Worm (Caenorhabditis elegans): ENCODE results near the gene dmd-7.
A peak's percentile ranks its signal among the peaks of the same experiment; 100 is the strongest.

The dmd-7 gene

ce11 chrV:6253936-6254335 is 7.2 kb downstream of the dmd-7 start:
- TF ChIP-seq W03F9.2 (tag; optimal IDR thresholded peaks at IDR 0.05), result no peak
- TF ChIP-seq him-1 (tag; optimal IDR thresholded peaks at IDR 0.05), result no peak
- no peak for TF ChIP-seq dao-5 (tag; optimal IDR thresholded peaks at IDR 0.05)

ce11 chrV:6259139-6259538 is 12.4 kb downstream of the dmd-7 start, which contains the start of gene K08B12.1:
Gene K08B12.1 (plus strand): TSS chrV:6259367.
- TF ChIP-seq W03F9.2 (tag; optimal IDR thresholded peaks at IDR 0.05) (no peak), dao-5 (tag; optimal IDR thresholded peaks at IDR 0.05) (no peak), him-1 (tag; optimal IDR thresholded peaks at IDR 0.05) (no peak)

DNA sequence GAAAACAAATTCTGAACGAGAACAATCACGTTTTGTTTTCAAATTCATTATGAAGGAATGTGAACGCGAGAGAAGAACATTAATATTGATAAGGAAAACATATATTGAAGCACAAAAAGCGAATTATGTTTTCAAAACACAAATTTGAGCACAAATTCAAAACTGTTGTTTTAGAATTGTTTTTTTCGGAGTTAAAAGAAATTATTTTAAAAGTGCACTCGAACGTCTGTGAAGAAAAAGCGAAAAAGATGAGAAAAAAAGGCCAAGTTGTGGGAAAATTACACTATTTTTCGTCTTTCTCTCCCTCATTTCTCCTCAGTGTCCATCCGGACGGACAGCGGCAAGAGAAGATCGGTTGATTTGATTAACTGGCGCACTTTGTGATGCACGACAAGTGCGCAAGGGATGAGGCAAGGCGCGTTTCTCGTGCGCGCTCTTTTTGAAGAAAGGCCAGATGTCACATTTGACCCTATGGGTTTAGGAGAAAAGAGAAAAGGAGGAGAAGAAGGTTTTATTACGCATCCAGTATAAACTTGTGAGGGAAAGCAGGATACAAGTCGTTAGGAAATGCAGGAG is 20.6 kb downstream of the dmd-7 start, which contains the start of gene mrck-1:
Gene mrck-1, minus strand, starts transcription at position 51 of the 576 bp plus-strand sequence.
- TF ChIP-seq dao-5 (tag; optimal IDR thresholded peaks at IDR 0.05), result no peak
- peak; percentile 92 for TF ChIP-seq him-1 (tag; optimal IDR thresholded peaks at IDR 0.05)
- TF ChIP-seq W03F9.2 (tag; optimal IDR thresholded peaks at IDR 0.05), result peak; percentile 64

ce11 chrV:6267978-6268377 is 21.2 kb downstream of the dmd-7 start:
- no peak for TF ChIP-seq dao-5 (tag; optimal IDR thresholded peaks at IDR 0.05)
- no peak for TF ChIP-seq W03F9.2 (tag; optimal IDR thresholded peaks at IDR 0.05)
- TF ChIP-seq him-1 (tag; optimal IDR thresholded peaks at IDR 0.05), result no peak

DNA sequence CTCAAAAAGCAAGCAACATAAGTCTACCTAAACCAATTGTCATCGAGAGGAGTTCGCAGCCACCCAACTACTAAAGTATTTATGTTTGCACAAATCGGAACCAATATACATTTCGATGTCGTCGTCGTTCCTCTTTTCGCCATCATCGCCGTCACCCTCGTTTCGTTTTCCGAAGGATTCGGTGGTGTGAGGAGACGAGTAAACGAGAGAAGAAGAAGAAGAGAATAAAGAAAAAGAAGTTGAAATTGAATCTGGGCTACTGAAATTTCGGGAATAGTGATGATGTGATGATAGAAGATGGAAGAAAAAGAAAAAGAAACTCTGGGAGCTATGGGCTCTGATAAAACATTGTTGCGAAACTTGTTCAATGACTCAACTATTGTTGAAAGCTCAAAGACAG is 21.8 kb downstream of the dmd-7 start:
- TF ChIP-seq dao-5 (tag; optimal IDR thresholded peaks at IDR 0.05) (no peak), him-1 (tag; optimal IDR thresholded peaks at IDR 0.05) (no peak), W03F9.2 (tag; optimal IDR thresholded peaks at IDR 0.05) (no peak)

DNA sequence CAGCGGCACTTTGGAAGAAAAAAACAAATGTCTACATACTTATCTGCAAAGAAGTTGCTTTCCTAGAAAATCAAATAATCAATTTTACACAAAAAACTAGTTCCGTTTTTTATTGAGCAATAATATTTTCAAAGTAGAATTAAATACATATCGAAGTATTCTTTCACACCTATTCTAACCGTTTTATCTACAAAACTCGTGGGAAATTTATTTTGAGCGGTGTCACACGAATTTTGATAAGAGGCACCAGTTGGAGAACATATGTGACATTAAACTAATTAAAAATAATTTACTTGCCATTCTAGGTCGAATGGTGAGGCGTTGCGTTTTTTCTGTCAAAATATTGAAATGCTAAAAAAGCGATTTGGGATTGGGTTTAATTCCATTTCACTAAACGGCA is 22.2 kb downstream of the dmd-7 start:
- no peak for TF ChIP-seq him-1 (tag; optimal IDR thresholded peaks at IDR 0.05)
- no peak for TF ChIP-seq W03F9.2 (tag; optimal IDR thresholded peaks at IDR 0.05)
- no peak for TF ChIP-seq dao-5 (tag; optimal IDR thresholded peaks at IDR 0.05)

ce11 chrV:6270097-6270496 is 23.4 kb downstream of the dmd-7 start:
- TF ChIP-seq him-1 (tag; optimal IDR thresholded peaks at IDR 0.05) (no peak), dao-5 (tag; optimal IDR thresholded peaks at IDR 0.05) (no peak), W03F9.2 (tag; optimal IDR thresholded peaks at IDR 0.05) (no peak)

ce11 chrV:6270552-6270951 is 23.8 kb downstream of the dmd-7 start, which contains the start of gene F31F7.2:
Gene F31F7.2 (plus strand): TSS chrV:6270852.
- TF ChIP-seq dao-5 (tag; optimal IDR thresholded peaks at IDR 0.05) (no peak), W03F9.2 (tag; optimal IDR thresholded peaks at IDR 0.05) (no peak), him-1 (tag; optimal IDR thresholded peaks at IDR 0.05) (no peak)

DNA sequence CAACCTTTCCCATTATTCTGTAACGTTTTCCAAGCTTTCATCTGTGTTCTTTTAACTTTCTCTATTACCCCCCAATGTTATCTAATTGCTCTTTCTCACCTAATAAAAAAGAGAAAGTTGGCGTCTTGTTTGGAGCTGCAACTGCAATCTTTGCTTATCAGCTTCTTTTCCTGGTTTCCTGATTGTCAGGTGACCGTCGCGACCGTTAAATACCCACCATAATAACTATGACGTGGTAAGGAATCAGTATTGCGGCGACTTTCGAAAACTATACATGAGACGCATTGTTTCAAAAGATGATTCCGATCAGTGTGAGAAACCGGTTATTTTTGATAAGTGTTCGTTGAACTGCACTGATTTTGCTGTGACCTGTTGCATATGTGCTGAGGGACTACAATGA is 28.5 kb downstream of the dmd-7 start:
- TF ChIP-seq dao-5 (tag; optimal IDR thresholded peaks at IDR 0.05) (no peak), W03F9.2 (tag; optimal IDR thresholded peaks at IDR 0.05) (no peak), him-1 (tag; optimal IDR thresholded peaks at IDR 0.05) (no peak)

- no peak for TF ChIP-seq him-1 (tag; optimal IDR thresholded peaks at IDR 0.05)
- TF ChIP-seq W03F9.2 (tag; optimal IDR thresholded peaks at IDR 0.05), result no peak
- TF ChIP-seq dao-5 (tag; optimal IDR thresholded peaks at IDR 0.05), result no peak
Observed at ce11 chrV:6276205-6276604, 29.5 kb downstream of the dmd-7 start, which contains the start of gene F31F7.1. Gene F31F7.1 (plus strand): TSS chrV:6276439.

DNA sequence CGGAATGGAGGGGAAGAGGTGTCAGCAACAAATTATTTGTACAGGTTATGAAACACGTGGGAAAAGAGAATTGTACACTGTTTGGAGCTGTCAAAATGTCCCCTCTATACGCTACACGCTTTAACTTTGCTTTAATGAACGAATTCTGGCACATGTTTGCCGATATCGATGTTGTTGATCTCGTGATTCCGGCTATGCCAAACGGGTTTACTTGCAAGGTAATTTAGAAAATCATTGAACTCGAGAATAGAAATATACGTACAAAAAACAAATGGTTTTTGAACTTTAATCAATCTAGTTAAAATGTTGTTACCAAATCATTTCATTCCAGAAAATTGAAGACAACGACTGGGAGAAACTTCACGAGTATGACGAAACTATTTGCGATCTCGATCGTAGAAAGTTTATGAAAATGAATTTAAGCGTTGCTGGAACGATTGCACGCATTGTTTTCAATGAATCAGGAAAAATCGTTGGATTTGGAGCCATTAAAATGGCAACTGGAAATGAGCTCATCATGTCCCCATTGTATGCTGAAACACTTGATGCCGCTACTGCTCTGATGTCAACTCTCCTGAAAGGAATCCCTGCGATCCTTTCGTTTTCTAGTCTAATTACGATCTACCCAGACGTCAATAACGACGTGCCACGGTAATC is 30.6 kb downstream of the dmd-7 start:
- TF ChIP-seq him-1 (tag; optimal IDR thresholded peaks at IDR 0.05) (no peak), dao-5 (tag; optimal IDR thresholded peaks at IDR 0.05) (no peak), W03F9.2 (tag; optimal IDR thresholded peaks at IDR 0.05) (no peak)

DNA sequence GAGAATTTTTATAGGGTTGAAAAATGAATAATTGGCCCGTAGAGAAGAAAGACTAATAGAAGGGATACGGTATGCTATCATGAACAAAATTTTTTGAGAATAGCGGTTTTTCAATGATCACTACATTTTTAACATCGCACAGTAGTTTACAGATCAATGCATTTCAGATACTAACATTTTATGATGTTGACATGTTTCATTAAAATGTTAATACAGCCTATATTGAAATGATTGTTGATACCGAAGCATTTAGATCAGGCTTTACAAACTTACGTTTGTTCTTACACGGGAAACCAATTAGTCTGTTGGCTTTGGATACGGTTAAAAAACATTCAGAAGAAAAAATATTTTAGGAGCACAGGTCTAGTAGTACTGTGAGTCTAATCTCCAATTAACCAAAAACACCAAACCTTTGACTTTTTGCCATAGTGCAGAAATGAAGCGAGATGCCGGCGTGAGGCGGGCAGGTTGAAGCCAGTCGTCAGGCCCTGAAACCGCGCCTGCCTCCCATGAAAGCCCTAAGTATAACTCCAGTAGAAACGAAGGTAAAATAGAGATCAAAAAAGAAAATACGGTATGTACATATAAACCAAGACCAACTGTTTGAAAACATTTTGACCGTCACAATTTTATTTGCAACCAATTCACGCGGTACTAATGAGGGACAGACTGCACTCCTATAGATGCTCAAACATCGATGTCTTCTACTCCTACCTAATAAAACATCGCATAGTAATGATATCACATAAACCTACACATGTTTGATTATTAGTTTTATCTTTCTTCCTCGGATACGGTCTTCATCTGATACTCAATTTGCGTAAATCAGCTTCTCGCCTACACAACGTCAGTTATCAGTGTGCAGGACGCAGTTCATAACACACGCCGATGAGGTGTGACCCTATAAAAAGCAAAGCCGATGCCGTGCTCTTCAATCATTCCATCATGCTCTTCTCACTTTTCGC is 31.7 kb downstream of the dmd-7 start, which contains the start of gene fil-2:
Gene fil-2, plus strand, starts transcription at position 915 of the 965 bp plus-strand sequence.
- TF ChIP-seq dao-5 (tag; optimal IDR thresholded peaks at IDR 0.05) (no peak), him-1 (tag; optimal IDR thresholded peaks at IDR 0.05) (no peak), W03F9.2 (tag; optimal IDR thresholded peaks at IDR 0.05) (no peak)

- TF ChIP-seq him-1 (tag; optimal IDR thresholded peaks at IDR 0.05), result no peak
- TF ChIP-seq W03F9.2 (tag; optimal IDR thresholded peaks at IDR 0.05), result no peak
- no peak for TF ChIP-seq dao-5 (tag; optimal IDR thresholded peaks at IDR 0.05)
Observed at ce11 chrV:6280067-6280466, 33.3 kb downstream of the dmd-7 start.
